Worm (Caenorhabditis elegans) whole organism, mixed stage, embryonic: Measurements from ENCODE around the gene mmcm-1.

ENCODE experiments used
- M03D4.4 ChIP-seq: sonication (generic microtip); optimal IDR thresholded peaks from 2 replicates; lab custom pipeline; 2017; ENCODE audit warnings: mild to moderate bottlenecking, missing genetic modification characterization, missing compliant biosample characterization
- bed-3 ChIP-seq: fragments of 200-800 bp; sonication (Bioruptor generic); optimal IDR thresholded peaks from 3 replicates; lab custom pipeline; 2018; ENCODE audit warnings: mild to moderate bottlenecking, missing genetic modification characterization, moderate library complexity, missing compliant biosample characterization
- blmp-1 ChIP-seq: fragments of 150-350 bp; optimal IDR thresholded peaks from 2 replicates; lab custom pipeline; 2014; ENCODE audit warnings: missing biosample characterization, missing genetic modification characterization
- ceh-39 ChIP-seq: fragments of 150-350 bp; optimal IDR thresholded peaks from 2 replicates; lab custom pipeline; 2014; ENCODE audit warnings: missing biosample characterization, missing genetic modification characterization
- ceh-43 ChIP-seq: fragments of 200-800 bp; sonication (Bioruptor generic); optimal IDR thresholded peaks from 2 replicates; lab custom pipeline; 2018; ENCODE audit warnings: mild to moderate bottlenecking, missing genetic modification characterization, moderate library complexity, missing compliant biosample characterization
- ceh-83 ChIP-seq: fragments of 200-800 bp; sonication (Bioruptor generic); optimal IDR thresholded peaks from 2 replicates; lab custom pipeline; 2018; ENCODE audit warnings: mild to moderate bottlenecking, missing genetic modification characterization, missing compliant biosample characterization
- ces-1 ChIP-seq: fragments of 150-350 bp; optimal IDR thresholded peaks from 2 replicates; lab custom pipeline; 2014; ENCODE audit warnings: missing biosample characterization, missing genetic modification reagents, missing genetic modification characterization
- cnd-1 ChIP-seq: fragments of 200-800 bp; sonication (Bioruptor generic); optimal IDR thresholded peaks from 2 replicates; lab custom pipeline; 2018; ENCODE audit warnings: mild to moderate bottlenecking, missing genetic modification characterization, missing compliant biosample characterization
- drap-1 ChIP-seq: fragments of 200-800 bp; sonication (Bioruptor generic); optimal IDR thresholded peaks from 3 replicates; lab custom pipeline; 2018; ENCODE audit warnings: mild to moderate bottlenecking, missing genetic modification characterization, missing compliant biosample characterization
- elt-1 ChIP-seq: sonication (generic microtip); optimal IDR thresholded peaks from 2 replicates; lab custom pipeline; 2017; ENCODE audit warnings: missing genetic modification characterization, mild to moderate bottlenecking, missing compliant biosample characterization, antibody characterized with exemption, moderate library complexity, borderline replicate concordance; ENCODE audit not compliant: insufficient read depth
- elt-3 ChIP-seq: fragments of 150-350 bp; optimal IDR thresholded peaks from 2 replicates; lab custom pipeline; 2014; ENCODE audit warnings: missing biosample characterization, missing genetic modification characterization
- flh-1 ChIP-seq: fragments of 200-800 bp; sonication (Bioruptor generic); optimal IDR thresholded peaks from 2 replicates; lab custom pipeline; 2018; ENCODE audit warnings: mild to moderate bottlenecking, missing genetic modification characterization, moderate library complexity, missing compliant biosample characterization
- ham-2 ChIP-seq: fragments of 200-800 bp; sonication (Bioruptor generic); optimal IDR thresholded peaks from 2 replicates; lab custom pipeline; 2018; ENCODE audit warnings: mild to moderate bottlenecking, missing genetic modification characterization, missing compliant biosample characterization
- hlh-1 ChIP-seq: fragments of 150-350 bp; optimal IDR thresholded peaks from 2 replicates; lab custom pipeline; 2014; ENCODE audit warnings: missing biosample characterization, missing genetic modification reagents, missing genetic modification characterization
- lin-13 ChIP-seq: fragments of 150-350 bp; optimal IDR thresholded peaks from 2 replicates; lab custom pipeline; 2014; ENCODE audit warnings: missing biosample characterization, missing genetic modification characterization
- lin-32 ChIP-seq: fragments of 200-800 bp; sonication (Bioruptor generic); optimal IDR thresholded peaks from 2 replicates; lab custom pipeline; 2018; ENCODE audit warnings: mild to moderate bottlenecking, missing genetic modification characterization, missing compliant biosample characterization
- mab-5 ChIP-seq: fragments of 150-350 bp; optimal IDR thresholded peaks from 2 replicates; lab custom pipeline; 2014; ENCODE audit warnings: missing biosample characterization, missing genetic modification characterization
- mep-1 ChIP-seq: fragments of 150-350 bp; optimal IDR thresholded peaks from 2 replicates; lab custom pipeline; 2017; ENCODE audit warnings: missing biosample characterization, missing genetic modification reagents, missing genetic modification characterization, inconsistent platforms
- mls-2 ChIP-seq: sonication (generic microtip); optimal IDR thresholded peaks from 2 replicates; lab custom pipeline; 2016; ENCODE audit warnings: mild to moderate bottlenecking, missing genetic modification characterization, moderate library complexity, missing compliant biosample characterization
- nhr-12 ChIP-seq: fragments of 150-350 bp; optimal IDR thresholded peaks from 2 replicates; lab custom pipeline; 2014; ENCODE audit warnings: missing biosample characterization, missing genetic modification characterization
- nhr-2 ChIP-seq: fragments of 150-350 bp; optimal IDR thresholded peaks from 2 replicates; lab custom pipeline; 2014; ENCODE audit warnings: missing biosample characterization, missing genetic modification characterization
- nhr-28 ChIP-seq: fragments of 150-350 bp; optimal IDR thresholded peaks from 2 replicates; lab custom pipeline; 2014; ENCODE audit warnings: missing biosample characterization, missing genetic modification characterization
- nhr-76 ChIP-seq: sonication (generic microtip); optimal IDR thresholded peaks from 2 replicates; lab custom pipeline; 2017; ENCODE audit warnings: missing biosample characterization, missing genetic modification characterization
- pha-4 ChIP-seq: fragments of 150-350 bp; optimal IDR thresholded peaks from 2 replicates; lab custom pipeline; 2018; ENCODE audit warnings: missing biosample characterization, missing genetic modification reagents, missing genetic modification characterization
- sem-2 ChIP-seq: fragments of 200-800 bp; sonication (Bioruptor generic); optimal IDR thresholded peaks from 2 replicates; lab custom pipeline; 2018; ENCODE audit warnings: mild to moderate bottlenecking, missing genetic modification characterization, missing compliant biosample characterization
- snpc-4 ChIP-seq: fragments of 150-350 bp; optimal IDR thresholded peaks from 2 replicates; lab custom pipeline; 2014; ENCODE audit warnings: missing biosample characterization, missing genetic modification characterization
- sptf-1 ChIP-seq: sonication (generic microtip); optimal IDR thresholded peaks from 2 replicates; lab custom pipeline; 2017; ENCODE audit warnings: mild to moderate bottlenecking, missing genetic modification characterization, moderate library complexity, missing compliant biosample characterization
- unc-120 ChIP-seq: sonication (generic microtip); optimal IDR thresholded peaks from 2 replicates; lab custom pipeline; 2017; ENCODE audit warnings: missing genetic modification characterization, missing compliant biosample characterization; ENCODE audit not compliant: poor library complexity, severe bottlenecking
- unc-39 ChIP-seq: fragments of 150-350 bp; optimal IDR thresholded peaks from 2 replicates; lab custom pipeline; 2014; ENCODE audit warnings: missing biosample characterization, missing genetic modification characterization
- unc-62 ChIP-seq: fragments of 150-350 bp; optimal IDR thresholded peaks from 2 replicates; lab custom pipeline; 2014; ENCODE audit warnings: missing biosample characterization, missing genetic modification reagents, missing genetic modification characterization
- zip-8 ChIP-seq: fragments of 150-350 bp; optimal IDR thresholded peaks from 2 replicates; lab custom pipeline; 2014; ENCODE audit warnings: missing biosample characterization, missing genetic modification characterization

mmcm-1 gene

DNA sequence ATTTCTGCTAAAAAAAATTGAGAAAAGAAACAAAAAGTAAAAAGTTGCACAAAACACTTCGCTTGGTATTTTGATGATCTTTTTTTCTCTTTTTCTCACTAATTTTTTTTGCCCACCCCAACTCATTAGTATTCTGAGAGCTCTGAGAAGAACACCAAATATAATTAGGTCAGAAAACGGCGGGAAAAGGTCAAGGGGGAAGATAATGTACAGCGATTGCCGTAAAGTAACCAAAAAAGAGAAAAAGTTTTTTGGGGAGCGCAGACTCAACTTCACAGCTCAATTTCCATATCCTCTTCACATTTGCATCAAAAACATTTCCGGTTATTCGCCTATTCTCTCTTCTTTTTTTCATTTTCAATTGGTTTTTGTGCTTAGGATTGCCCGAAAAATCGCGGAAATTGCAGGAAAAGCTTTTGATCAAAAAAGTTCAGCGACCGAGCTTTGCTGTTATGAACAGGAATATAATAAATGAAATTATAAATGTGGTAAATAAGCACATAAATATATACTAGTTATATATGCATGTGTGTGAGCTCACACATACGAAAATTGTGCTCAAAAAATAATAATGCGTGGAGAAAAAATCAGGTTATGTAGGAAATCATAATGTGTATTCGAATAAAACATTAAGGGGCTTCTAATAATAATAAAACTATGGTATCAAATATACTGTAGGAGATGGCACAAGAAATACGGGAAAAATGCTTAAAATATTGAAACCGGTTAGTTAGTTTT, 4.7 kb downstream of the mmcm-1 start:
- no peak for TF ChIP-seq unc-120
- TF ChIP-seq ces-1 (GFP tag; lab: Kevin White, UChicago), result peak; percentile 34

DNA sequence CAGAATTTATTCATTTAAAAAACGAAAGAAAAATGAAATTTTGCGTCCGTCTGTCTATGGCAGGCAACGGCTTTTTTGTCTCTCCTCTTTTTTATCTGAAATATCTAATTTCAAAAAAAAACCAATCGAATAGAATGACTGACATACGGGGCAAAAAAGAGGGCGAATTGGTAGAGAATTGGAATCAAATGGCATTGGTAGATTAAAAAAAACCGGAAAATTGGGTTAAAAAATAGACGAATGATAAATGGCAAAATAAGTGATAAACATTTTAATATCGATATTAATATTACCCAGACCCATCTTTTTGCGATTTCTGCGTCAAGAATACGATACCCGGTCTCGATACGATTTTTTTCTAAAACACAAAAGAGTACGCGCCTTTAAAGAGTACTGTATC, 5.9 kb downstream of the mmcm-1 start, which contains the start of gene tir-1:
tir-1 (minus strand) TSS at position 101 of the 400 bp plus-strand sequence.
- TF ChIP-seq nhr-12 (tag; lab: Kevin White, UChicago) (no peak), nhr-28 (tag; lab: Kevin White, UChicago) (no peak), unc-62 (no peak), ceh-43 (no peak), elt-1 (tag; lab: Kevin White, UChicago) (no peak), lin-13 (no peak), zip-8 (no peak), snpc-4 (tag; lab: Kevin White, UChicago) (no peak), flh-1 (GFP tag; lab: Kevin White, UChicago) (no peak), bed-3 (GFP tag; lab: Kevin White, UChicago) (no peak), hlh-1 (tag; lab: Kevin White, UChicago) (no peak)
- TF ChIP-seq, all 35 proteins: peak for 0

DNA sequence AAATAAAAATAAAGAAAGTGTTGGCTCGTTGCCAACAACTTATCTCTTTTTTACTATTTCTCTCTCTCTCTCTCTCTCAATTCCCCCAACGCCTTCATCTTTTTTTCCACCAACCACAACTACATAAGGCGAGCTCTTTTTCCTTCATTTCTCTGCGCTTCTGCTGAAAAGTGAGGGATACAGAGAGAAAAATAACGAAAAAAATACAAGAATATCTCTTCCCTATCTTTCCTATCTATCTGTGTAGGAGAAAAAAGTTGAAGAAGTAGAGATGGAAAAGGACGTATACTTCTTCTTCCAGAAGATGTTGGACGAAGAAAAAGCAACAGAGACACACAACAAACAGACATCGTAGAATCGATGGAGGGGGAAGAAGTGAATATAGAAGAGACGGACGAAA, 8.6 kb downstream of the mmcm-1 start:
- TF ChIP-seq mep-1 (tag; lab: Kevin White, UChicago) (no peak), hlh-1 (tag; lab: Kevin White, UChicago) (no peak), nhr-2 (tag; lab: Kevin White, UChicago) (no peak), ces-1 (GFP tag; lab: Kevin White, UChicago) (peak; percentile 62), elt-3 (tag; lab: Kevin White, UChicago) (no peak), unc-120 (no peak), mab-5 (no peak), unc-62 (no peak)

DNA sequence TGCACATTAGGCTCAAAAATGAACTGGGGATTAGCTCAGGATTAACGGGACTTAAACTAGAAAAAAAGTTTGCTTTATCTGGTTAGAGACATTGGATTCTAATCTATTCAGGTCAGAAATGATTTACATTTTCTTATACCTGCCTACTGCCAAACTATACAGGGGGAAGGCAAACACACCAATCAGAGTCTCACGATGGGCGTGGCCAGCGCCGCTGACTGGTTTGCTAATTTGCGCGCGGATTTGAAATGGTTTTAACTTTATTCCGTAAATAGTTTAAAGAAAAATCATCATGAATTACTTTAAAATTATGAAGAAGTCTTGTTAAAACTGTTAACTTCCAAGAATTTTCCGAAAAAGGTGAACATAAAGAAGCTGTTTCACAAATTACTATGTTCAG, 9.1 kb downstream of the mmcm-1 start:
- TF ChIP-seq nhr-76 (tag; lab: Kevin White, UChicago) (no peak), elt-1 (tag; lab: Kevin White, UChicago) (no peak), sem-2 (GFP tag; lab: Kevin White, UChicago) (no peak)
- TF ChIP-seq, all 35 proteins: peak for 0

DNA sequence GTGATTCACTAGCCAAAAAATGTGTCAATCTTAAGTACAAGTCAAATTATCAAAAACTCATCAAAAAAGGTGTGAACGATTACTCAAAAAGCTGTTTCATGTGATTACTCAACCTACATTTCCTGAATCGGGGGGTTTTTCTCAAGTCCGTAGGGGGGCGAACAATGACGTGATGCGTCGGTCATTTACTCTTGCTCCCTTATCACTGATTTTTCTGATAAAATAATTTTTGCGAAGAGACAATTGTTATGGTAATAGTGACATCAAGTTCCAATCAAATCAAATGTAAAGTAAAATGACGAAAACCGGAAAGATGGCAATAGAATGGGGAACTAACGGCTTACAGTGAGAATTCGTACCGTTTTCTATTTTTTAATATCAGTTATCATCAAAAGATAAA, 13.5 kb downstream of the mmcm-1 start:
- TF ChIP-seq pha-4 (tag; lab: Kevin White, UChicago) (no peak), sem-2 (GFP tag; lab: Kevin White, UChicago) (no peak), sptf-1 (tag; lab: Kevin White, UChicago) (no peak), lin-32 (no peak), lin-13 (no peak), ceh-83 (GFP tag; lab: Kevin White, UChicago) (no peak), drap-1 (GFP tag; lab: Kevin White, UChicago) (no peak), ham-2 (no peak), blmp-1 (tag; lab: Kevin White, UChicago) (no peak), unc-120 (no peak), M03D4.4 (no peak)
- TF ChIP-seq, all 35 proteins: peak for 0

DNA sequence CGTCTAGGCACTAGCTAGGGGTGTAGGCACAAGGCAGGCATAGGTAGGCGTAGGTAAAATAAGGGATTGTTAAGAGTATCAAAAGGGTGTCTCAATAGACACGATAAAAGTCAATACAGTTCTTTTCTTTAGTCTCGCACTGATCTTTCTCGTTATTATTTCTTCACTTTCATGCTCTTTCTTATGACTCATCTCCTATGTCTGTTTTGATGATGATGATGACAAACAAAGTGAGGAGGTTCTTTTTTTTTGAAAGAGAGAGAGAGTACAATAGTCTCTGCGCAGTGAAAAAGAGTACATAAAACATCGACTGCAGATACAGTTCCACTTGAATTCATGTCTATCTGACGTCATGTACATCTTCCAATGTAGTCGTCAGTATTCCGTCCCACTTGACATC, 17.6 kb downstream of the mmcm-1 start:
- TF ChIP-seq ham-2 (no peak), mab-5 (no peak), ceh-39 (no peak), zip-8 (no peak), mls-2 (tag; lab: Kevin White, UChicago) (no peak), bed-3 (GFP tag; lab: Kevin White, UChicago) (no peak), nhr-28 (tag; lab: Kevin White, UChicago) (no peak), cnd-1 (tag; lab: Kevin White, UChicago) (no peak), hlh-1 (tag; lab: Kevin White, UChicago) (no peak), nhr-76 (tag; lab: Kevin White, UChicago) (no peak), unc-120 (no peak), pha-4 (tag; lab: Kevin White, UChicago) (no peak), blmp-1 (tag; lab: Kevin White, UChicago) (no peak), unc-39 (tag; lab: Kevin White, UChicago) (no peak)
- TF ChIP-seq, all 35 proteins: peak for 0
